Worm (Caenorhabditis elegans): ENCODE results near the gene glb-30.

Gene glb-30

ce11 chrIII:1682262-1682661 lies 13.8 kb upstream of the glb-30 start:
- no peak for TF ChIP-seq tbx-8 (GFP tag; optimal IDR thresholded peaks at IDR 0.05)
- TF ChIP-seq unc-120 (tag; optimal IDR thresholded peaks at IDR 0.05; ENCODE audit: poor library complexity, severe bottlenecking): peak; percentile 10
- TF ChIP-seq elt-3 (tag; optimal IDR thresholded peaks at IDR 0.05): peak; percentile 86
- no peak for TF ChIP-seq ztf-11 (tag; optimal IDR thresholded peaks at IDR 0.05)

DNA sequence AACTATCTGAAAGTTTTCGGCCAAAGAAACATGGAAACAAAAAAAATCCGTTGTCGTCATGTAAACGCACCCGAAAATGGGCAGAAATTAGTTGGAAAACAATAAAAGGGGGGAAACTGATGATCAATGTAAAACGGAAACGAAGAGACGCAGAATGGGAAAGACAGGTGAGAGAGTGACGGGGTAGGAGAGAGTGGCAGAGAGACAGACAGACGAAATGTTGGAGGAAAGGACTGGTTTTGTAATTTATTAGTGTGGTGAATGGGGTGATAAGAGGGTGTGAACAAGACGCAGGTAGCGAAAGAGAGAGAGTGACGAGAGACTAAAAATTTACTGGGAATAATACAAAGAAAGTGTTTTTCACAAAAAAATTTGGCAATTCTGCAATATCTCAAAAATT lies 12.6 kb upstream of the glb-30 start:
- TF ChIP-seq nhr-76 (tag; optimal IDR thresholded peaks at IDR 0.05) (no peak), ceh-43 (GFP tag; optimal IDR thresholded peaks at IDR 0.05) (no peak), hlh-1 (tag; optimal IDR thresholded peaks at IDR 0.05) (peak; percentile 10), lin-32 (GFP tag; optimal IDR thresholded peaks at IDR 0.05) (no peak), nhr-28 (tag; optimal IDR thresholded peaks at IDR 0.05) (peak; percentile 8), lin-13 (tag; optimal IDR thresholded peaks at IDR 0.05) (no peak), pha-4 (tag; optimal IDR thresholded peaks at IDR 0.05) (peak; percentile 13), flh-1 (GFP tag; optimal IDR thresholded peaks at IDR 0.05) (no peak), cnd-1 (tag; optimal IDR thresholded peaks at IDR 0.05) (peak; percentile 3), unc-62 (GFP tag; optimal IDR thresholded peaks at IDR 0.05) (peak; percentile 16), blmp-1 (tag; optimal IDR thresholded peaks at IDR 0.05) (no peak), drap-1 (GFP tag; optimal IDR thresholded peaks at IDR 0.05) (peak; percentile 36), unc-39 (tag; optimal IDR thresholded peaks at IDR 0.05) (no peak), mls-2 (tag; optimal IDR thresholded peaks at IDR 0.05) (no peak), ces-1 (GFP tag; optimal IDR thresholded peaks at IDR 0.05) (no peak), elt-3 (tag; optimal IDR thresholded peaks at IDR 0.05) (peak; percentile 90), ceh-39 (tag; optimal IDR thresholded peaks at IDR 0.05) (no peak), nhr-12 (tag; optimal IDR thresholded peaks at IDR 0.05) (no peak), unc-120 (tag; optimal IDR thresholded peaks at IDR 0.05; ENCODE audit: poor library complexity, severe bottlenecking) (peak; percentile 18), mab-5 (tag; optimal IDR thresholded peaks at IDR 0.05) (peak; percentile 79), nhr-2 (tag; optimal IDR thresholded peaks at IDR 0.05) (no peak), nhr-237 (tag; optimal IDR thresholded peaks at IDR 0.05) (peak; percentile 74), lsy-2 (tag; optimal IDR thresholded peaks at IDR 0.05) (no peak)

- TF ChIP-seq lin-32 (GFP tag; optimal IDR thresholded peaks at IDR 0.05) (no peak), bed-3 (GFP tag; optimal IDR thresholded peaks at IDR 0.05) (no peak), snpc-4 (tag; optimal IDR thresholded peaks at IDR 0.05) (no peak), ceh-43 (GFP tag; optimal IDR thresholded peaks at IDR 0.05) (no peak), pha-4 (tag; optimal IDR thresholded peaks at IDR 0.05) (no peak), lsy-2 (tag; optimal IDR thresholded peaks at IDR 0.05) (no peak), mls-2 (tag; optimal IDR thresholded peaks at IDR 0.05) (no peak)
Observed at ce11 chrIII:1680393-1680792, 12.0 kb upstream of the glb-30 start.

- TF ChIP-seq hlh-1 (tag; optimal IDR thresholded peaks at IDR 0.05) (peak; percentile 47), nhr-76 (tag; optimal IDR thresholded peaks at IDR 0.05) (no peak), ceh-39 (tag; optimal IDR thresholded peaks at IDR 0.05) (no peak), unc-120 (tag; optimal IDR thresholded peaks at IDR 0.05; ENCODE audit: poor library complexity, severe bottlenecking) (peak; percentile 27)
Observed at ce11 chrIII:1678671-1679070, 10.3 kb upstream of the glb-30 start.

DNA sequence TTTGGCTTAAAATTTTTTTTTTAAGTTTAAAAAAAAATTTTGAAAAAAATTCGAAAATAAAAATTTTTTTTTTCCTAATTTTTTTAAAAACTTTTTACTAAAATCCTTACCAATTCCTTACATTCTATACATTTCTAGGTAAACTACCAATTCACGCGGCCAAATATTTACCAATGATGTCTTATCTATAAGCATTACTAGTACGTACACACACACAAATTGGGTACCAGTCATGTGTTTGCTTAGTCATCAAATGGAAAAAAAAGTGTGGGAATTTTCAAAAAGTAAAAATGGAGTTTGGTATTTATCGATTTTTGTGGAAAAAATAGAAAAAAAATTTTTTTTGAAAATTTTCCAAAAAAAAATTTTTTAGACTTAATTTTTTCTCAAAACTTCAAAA lies 8.2 kb upstream of the glb-30 start, which contains the start of gene Y22D7AR.6:
Gene Y22D7AR.6 (minus strand): TSS at position 134 of the 400 bp plus-strand sequence.
- TF ChIP-seq unc-39 (tag; optimal IDR thresholded peaks at IDR 0.05): no peak
- TF ChIP-seq nhr-237 (tag; optimal IDR thresholded peaks at IDR 0.05): no peak
- no peak for TF ChIP-seq snpc-4 (tag; optimal IDR thresholded peaks at IDR 0.05)
- no peak for TF ChIP-seq lsy-2 (tag; optimal IDR thresholded peaks at IDR 0.05)
- no peak for TF ChIP-seq ceh-83 (GFP tag; optimal IDR thresholded peaks at IDR 0.05)
- no peak for TF ChIP-seq drap-1 (GFP tag; optimal IDR thresholded peaks at IDR 0.05)
- TF ChIP-seq unc-62 (GFP tag; optimal IDR thresholded peaks at IDR 0.05): no peak

DNA sequence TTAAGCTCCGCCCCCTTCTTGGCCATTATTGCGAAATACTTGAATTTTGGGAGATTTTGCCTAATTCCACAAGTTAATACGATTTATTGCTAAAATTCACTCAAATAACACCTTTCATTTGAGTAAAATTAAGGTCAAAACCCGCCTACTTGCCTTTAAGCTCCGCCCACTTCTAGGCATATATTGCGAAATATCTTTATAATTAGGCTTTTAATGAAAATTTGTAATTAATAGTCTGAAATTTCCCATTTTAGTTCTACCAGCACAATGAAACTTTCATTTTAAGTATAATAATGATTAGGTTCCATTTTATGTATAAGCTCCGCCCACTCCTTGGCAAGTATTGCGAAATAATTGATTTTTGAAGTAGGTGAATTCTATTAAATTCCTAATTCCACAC lies 6.3 kb upstream of the glb-30 start:
- TF ChIP-seq elt-3 (tag; optimal IDR thresholded peaks at IDR 0.05) (no peak), ces-1 (GFP tag; optimal IDR thresholded peaks at IDR 0.05) (no peak), nhr-76 (tag; optimal IDR thresholded peaks at IDR 0.05) (no peak)

ce11 chrIII:1673320-1673719 lies 4.9 kb upstream of the glb-30 start:
- TF ChIP-seq tbx-8 (GFP tag; optimal IDR thresholded peaks at IDR 0.05) (no peak), ceh-83 (GFP tag; optimal IDR thresholded peaks at IDR 0.05) (no peak), M03D4.4 (tag; optimal IDR thresholded peaks at IDR 0.05) (no peak), cnd-1 (tag; optimal IDR thresholded peaks at IDR 0.05) (no peak), lin-32 (GFP tag; optimal IDR thresholded peaks at IDR 0.05) (no peak), sptf-1 (tag; optimal IDR thresholded peaks at IDR 0.05) (no peak), sem-2 (GFP tag; optimal IDR thresholded peaks at IDR 0.05) (no peak), mab-5 (tag; optimal IDR thresholded peaks at IDR 0.05) (no peak), nhr-2 (tag; optimal IDR thresholded peaks at IDR 0.05) (no peak), elt-1 (tag; optimal IDR thresholded peaks at IDR 0.05; ENCODE audit: borderline replicate concordance, insufficient read depth) (no peak), bed-3 (GFP tag; optimal IDR thresholded peaks at IDR 0.05) (no peak), blmp-1 (tag; optimal IDR thresholded peaks at IDR 0.05) (no peak), ham-2 (GFP tag; optimal IDR thresholded peaks at IDR 0.05) (no peak)
